Fruit fly (Drosophila melanogaster): ENCODE data around the gene Pop1.
A peak's percentile ranks its signal among the peaks of the same experiment; 100 is the strongest.

Pop1 gene

DNA sequence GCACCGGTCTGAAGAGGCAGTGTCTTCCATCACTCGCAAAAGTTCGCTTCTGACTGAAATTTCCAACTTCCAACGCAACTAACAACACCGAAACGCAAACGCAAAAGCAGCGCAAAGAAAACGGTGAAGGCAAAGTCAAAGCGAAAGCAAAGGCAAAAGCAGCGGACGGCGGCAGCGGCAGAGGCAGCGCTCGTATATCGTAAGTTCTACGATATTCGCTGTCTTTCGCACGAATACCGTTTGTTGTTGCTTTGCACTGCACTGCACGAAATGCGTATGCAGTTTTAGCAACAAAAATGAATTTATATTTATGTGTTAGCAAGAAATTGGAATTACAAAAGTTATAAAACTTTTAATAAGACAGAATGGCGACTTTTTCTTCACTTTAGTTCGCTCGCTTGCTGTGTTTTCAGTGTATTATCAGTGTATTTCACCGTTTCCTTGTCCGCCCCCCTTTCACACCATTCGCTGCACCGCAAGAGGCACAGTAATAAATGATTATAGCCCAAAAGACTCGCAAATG is 26.1 kb downstream of the Pop1 start, which contains the start of gene OtopLa (continued):
- peak; percentile 28; the same call in 1 of the 2 replicates for TF ChIP-seq dan (GFP tag; IDR thresholded peaks at IDR 0.05)
- peak; percentile 67 for TF ChIP-seq CG18619 (GFP tag; optimal IDR thresholded peaks at IDR 0.05)
- peak; percentile 26 for TF ChIP-seq CG7928 (GFP tag; optimal IDR thresholded peaks at IDR 0.05)
- TF ChIP-seq CG33213 (GFP tag; optimal IDR thresholded peaks at IDR 0.05), result peak; percentile 65
- TF ChIP-seq en (GFP tag; optimal IDR thresholded peaks at IDR 0.05), result peak; percentile 80
- TF ChIP-seq CG14667 (GFP tag; IDR thresholded peaks at IDR 0.05), result peak; percentile 85
- peak; percentile 81 for TF ChIP-seq ind (GFP tag; optimal IDR thresholded peaks at IDR 0.05)
- peak; percentile 69 for TF ChIP-seq CG9817 (tag; optimal IDR thresholded peaks at IDR 0.05)
- no peak for TF ChIP-seq eve (GFP tag; optimal IDR thresholded peaks at IDR 0.05)
- peak; percentile 87 for TF ChIP-seq Fer1 (GFP tag; optimal IDR thresholded peaks at IDR 0.05)
- no peak for TF ChIP-seq cad (GFP tag; optimal IDR thresholded peaks at IDR 0.05)
- TF ChIP-seq CG30403 (GFP tag; optimal IDR thresholded peaks at IDR 0.05), result peak; percentile 85
- TF ChIP-seq gfzf (GFP tag; optimal IDR thresholded peaks at IDR 0.05), result no peak
- peak; percentile 82 for TF ChIP-seq CG15269 (tag; optimal IDR thresholded peaks at IDR 0.05)
- TF ChIP-seq Dbx (GFP tag; IDR thresholded peaks at IDR 0.05), result peak; percentile 79
- peak; percentile 69 for TF ChIP-seq Dek (tag; optimal IDR thresholded peaks at IDR 0.05)
- TF ChIP-seq mld (GFP tag; IDR thresholded peaks at IDR 0.05; ENCODE audit: partially characterized antibody), result no peak
- TF ChIP-seq NFAT (GFP tag; IDR thresholded peaks at IDR 0.05), result peak; percentile 71
- no peak for TF ChIP-seq D (optimal IDR thresholded peaks at IDR 0.05)
- peak; percentile 86 for TF ChIP-seq D (GFP tag; optimal IDR thresholded peaks at IDR 0.05)
- TF ChIP-seq CG7556 (GFP tag; optimal IDR thresholded peaks at IDR 0.05), result peak; percentile 86
- no peak for TF ChIP-seq HLH4C (GFP tag; IDR thresholded peaks at IDR 0.05; ENCODE audit: partially characterized antibody)
- peak; percentile 58 to 82 for TF ChIP-seq Hr51 (GFP tag; optimal IDR thresholded peaks at IDR 0.05)
- TF ChIP-seq hb (GFP tag; IDR thresholded peaks at IDR 0.05; ENCODE audit: partially characterized antibody), result no peak
- TF ChIP-seq CG17361 (GFP tag; IDR thresholded peaks at IDR 0.05), result peak; percentile 85
- 0 out of 2 replicates have a peak, but pooled peaks have one; percentile 49 for TF ChIP-seq cas (GFP tag; IDR thresholded peaks at IDR 0.05)
- TF ChIP-seq CG15696 (tag; optimal IDR thresholded peaks at IDR 0.05), result peak; percentile 53
- no peak for TF ChIP-seq zen2 (GFP tag; IDR thresholded peaks at IDR 0.05; ENCODE audit: partially characterized antibody)
- peak; percentile 20 for TF ChIP-seq shn (GFP tag; optimal IDR thresholded peaks at IDR 0.05)
- TF ChIP-seq CG9215 (GFP tag; IDR thresholded peaks at IDR 0.05), result peak; percentile 68
- peak; percentile 52 for TF ChIP-seq HLH54F (GFP tag; optimal IDR thresholded peaks at IDR 0.05)
- TF ChIP-seq CG4328 (GFP tag; optimal IDR thresholded peaks at IDR 0.05), result peak; percentile 26
- TF ChIP-seq dmrt11E (tag; optimal IDR thresholded peaks at IDR 0.05), result peak; percentile 80
- TF ChIP-seq jigr1 (GFP tag; IDR thresholded peaks at IDR 0.05), result 0 out of 3 replicates have a peak, but pooled peaks have one; percentile 45
- peak; percentile 25 for TF ChIP-seq Usf (GFP tag; optimal IDR thresholded peaks at IDR 0.05)
- no peak for TF ChIP-seq CG34224 (GFP tag; IDR thresholded peaks at IDR 0.05; ENCODE audit: partially characterized antibody)
- TF ChIP-seq CG7839 (tag; optimal IDR thresholded peaks at IDR 0.05), result peak; percentile 89
- peak; percentile 58 for TF ChIP-seq danr (GFP tag; IDR thresholded peaks at IDR 0.05)
- TF ChIP-seq corto (GFP tag; optimal IDR thresholded peaks at IDR 0.05), result peak; percentile 4
- TF ChIP-seq CG12391 (tag; optimal IDR thresholded peaks at IDR 0.05), result peak; percentile 84
- TF ChIP-seq kay (GFP tag; optimal IDR thresholded peaks at IDR 0.05), result peak; percentile 74
- TF ChIP-seq CG9876 (GFP tag; optimal IDR thresholded peaks at IDR 0.05), result peak; percentile 18
- 0 out of 2 replicates have a peak, but pooled peaks have one; percentile 52 for TF ChIP-seq rib (GFP tag; IDR thresholded peaks at IDR 0.05)
- TF ChIP-seq CoRest (tag; optimal IDR thresholded peaks at IDR 0.05), result peak; percentile 75
- TF ChIP-seq gcm2 (GFP tag; optimal IDR thresholded peaks at IDR 0.05), result peak; percentile 52
- TF ChIP-seq Dref (GFP tag; IDR thresholded peaks at IDR 0.05), result no peak
- peak; percentile 84 for TF ChIP-seq CG2712 (tag; optimal IDR thresholded peaks at IDR 0.05)
- TF ChIP-seq CG33557 (GFP tag; optimal IDR thresholded peaks at IDR 0.05), result peak; percentile 42
- TF ChIP-seq fru (optimal IDR thresholded peaks at IDR 0.05), result no peak
- TF ChIP-seq croc (GFP tag; conservative IDR thresholded peaks at IDR 0.05), result peak; percentile 79
